Fruit fly (Drosophila melanogaster) whole organism, prepupa: ENCODE results near the gene CG46244.

Experiments
- CG16779 ChIP-seq: fragments of 200-800 bp; sonication (Bioruptor generic); optimal IDR thresholded peaks from 3 replicates; lab custom pipeline; 2017; ENCODE audit warnings: missing biosample characterization, mild to moderate bottlenecking, missing genetic modification characterization
- Hr39 ChIP-seq: fragments of 200-800 bp; sonication (Bioruptor generic); optimal IDR thresholded peaks from 2 replicates; lab custom pipeline; 2016; ENCODE audit warnings: missing biosample characterization, missing genetic modification characterization
- Lpt ChIP-seq: fragments of 200-800 bp; sonication (Bioruptor generic); optimal IDR thresholded peaks from 3 replicates; lab custom pipeline; 2016; ENCODE audit warnings: missing biosample characterization, missing genetic modification characterization
- fd59A ChIP-seq: fragments of 200-800 bp; sonication (Bioruptor generic); optimal IDR thresholded peaks from 2 replicates; lab custom pipeline; 2017; ENCODE audit warnings: missing biosample characterization, mild to moderate bottlenecking, missing genetic modification characterization, missing genetic modification reagents

- TF ChIP-seq CG16779 (tag; lab: Kevin White, UChicago) (no peak), Hr39 (GFP tag; lab: Kevin White, UChicago) (no peak), fd59A (GFP tag; lab: Kevin White, UChicago) (no peak), Lpt (GFP tag; lab: Kevin White, UChicago) (no peak)
Observed at dm6 chr2L:19700868-19701267, 94.5 kb downstream of the CG46244 start, which contains the start of gene scw.
